Worm (Caenorhabditis elegans): Measurements from ENCODE around the gene Y39B6A.5.

Gene Y39B6A.5

ce11 chrV:19149057-19149456 lies 9.6 kb downstream of the Y39B6A.5 start, which contains the start of gene Y39B6A.7:
TSS of gene Y39B6A.7 (minus strand) at chrV:19149157.
- no peak for TF ChIP-seq nhr-12 (tag; optimal IDR thresholded peaks at IDR 0.05)
- no peak for TF ChIP-seq mep-1 (tag; optimal IDR thresholded peaks at IDR 0.05)
- no peak for TF ChIP-seq nhr-76 (tag; optimal IDR thresholded peaks at IDR 0.05)
- no peak for TF ChIP-seq nhr-237 (tag; optimal IDR thresholded peaks at IDR 0.05)
- TF ChIP-seq blmp-1 (tag; optimal IDR thresholded peaks at IDR 0.05), result no peak
- TF ChIP-seq unc-120 (tag; optimal IDR thresholded peaks at IDR 0.05; ENCODE audit: poor library complexity, severe bottlenecking), result no peak
- no peak for TF ChIP-seq pha-4 (tag; optimal IDR thresholded peaks at IDR 0.05)
- no peak for TF ChIP-seq lin-13 (tag; optimal IDR thresholded peaks at IDR 0.05)
- no peak for TF ChIP-seq cnd-1 (tag; optimal IDR thresholded peaks at IDR 0.05)

- TF ChIP-seq ceh-43 (GFP tag; optimal IDR thresholded peaks at IDR 0.05), result no peak
- peak; percentile 13 for TF ChIP-seq drap-1 (GFP tag; optimal IDR thresholded peaks at IDR 0.05)
- no peak for TF ChIP-seq nhr-2 (tag; optimal IDR thresholded peaks at IDR 0.05)
Observed at ce11 chrV:19148350-19148749, 10.3 kb downstream of the Y39B6A.5 start.

- TF ChIP-seq ces-1 (GFP tag; optimal IDR thresholded peaks at IDR 0.05) (no peak), pha-4 (tag; optimal IDR thresholded peaks at IDR 0.05) (no peak), bed-3 (GFP tag; optimal IDR thresholded peaks at IDR 0.05) (no peak), unc-39 (tag; optimal IDR thresholded peaks at IDR 0.05) (no peak), ceh-43 (GFP tag; optimal IDR thresholded peaks at IDR 0.05) (no peak), lsy-2 (tag; optimal IDR thresholded peaks at IDR 0.05) (no peak), lin-13 (tag; optimal IDR thresholded peaks at IDR 0.05) (no peak), cnd-1 (tag; optimal IDR thresholded peaks at IDR 0.05) (no peak), nhr-28 (tag; optimal IDR thresholded peaks at IDR 0.05) (no peak), ceh-39 (tag; optimal IDR thresholded peaks at IDR 0.05) (no peak), nhr-2 (tag; optimal IDR thresholded peaks at IDR 0.05) (no peak), nhr-237 (tag; optimal IDR thresholded peaks at IDR 0.05) (no peak), ztf-11 (tag; optimal IDR thresholded peaks at IDR 0.05) (no peak), ceh-83 (GFP tag; optimal IDR thresholded peaks at IDR 0.05) (no peak), nhr-76 (tag; optimal IDR thresholded peaks at IDR 0.05) (no peak), snpc-4 (tag; optimal IDR thresholded peaks at IDR 0.05) (no peak)
Observed at ce11 chrV:19142595-19142994, 16.1 kb downstream of the Y39B6A.5 start.

- TF ChIP-seq ceh-43 (GFP tag; optimal IDR thresholded peaks at IDR 0.05) (no peak), ztf-11 (tag; optimal IDR thresholded peaks at IDR 0.05) (no peak), snpc-4 (tag; optimal IDR thresholded peaks at IDR 0.05) (no peak), mep-1 (tag; optimal IDR thresholded peaks at IDR 0.05) (no peak), nhr-237 (tag; optimal IDR thresholded peaks at IDR 0.05) (no peak), nhr-12 (tag; optimal IDR thresholded peaks at IDR 0.05) (no peak), ceh-83 (GFP tag; optimal IDR thresholded peaks at IDR 0.05) (no peak), bed-3 (GFP tag; optimal IDR thresholded peaks at IDR 0.05) (no peak), mls-2 (tag; optimal IDR thresholded peaks at IDR 0.05) (no peak), zip-8 (tag; optimal IDR thresholded peaks at IDR 0.05) (no peak)
Observed at ce11 chrV:19140495-19140894, 18.2 kb downstream of the Y39B6A.5 start, which contains the start of gene cpg-23. TSS of gene cpg-23 (plus strand) at chrV:19140795.

ce11 chrV:19136206-19136605 lies 22.5 kb downstream of the Y39B6A.5 start, which contains the start of gene Y39B6A.9:
TSS of gene Y39B6A.9 (plus strand) at chrV:19136506.
- no peak for TF ChIP-seq lin-32 (GFP tag; optimal IDR thresholded peaks at IDR 0.05)
- no peak for TF ChIP-seq unc-39 (tag; optimal IDR thresholded peaks at IDR 0.05)
- no peak for TF ChIP-seq flh-1 (GFP tag; optimal IDR thresholded peaks at IDR 0.05)
- TF ChIP-seq elt-1 (tag; optimal IDR thresholded peaks at IDR 0.05; ENCODE audit: borderline replicate concordance, insufficient read depth), result no peak
- TF ChIP-seq nhr-237 (tag; optimal IDR thresholded peaks at IDR 0.05), result no peak
- no peak for TF ChIP-seq ztf-11 (tag; optimal IDR thresholded peaks at IDR 0.05)

- TF ChIP-seq elt-3 (tag; optimal IDR thresholded peaks at IDR 0.05) (no peak), lsy-2 (tag; optimal IDR thresholded peaks at IDR 0.05) (no peak), unc-120 (tag; optimal IDR thresholded peaks at IDR 0.05; ENCODE audit: poor library complexity, severe bottlenecking) (no peak), nhr-2 (tag; optimal IDR thresholded peaks at IDR 0.05) (no peak), ces-1 (GFP tag; optimal IDR thresholded peaks at IDR 0.05) (no peak), mab-5 (tag; optimal IDR thresholded peaks at IDR 0.05) (no peak), sptf-1 (tag; optimal IDR thresholded peaks at IDR 0.05) (no peak), ceh-43 (GFP tag; optimal IDR thresholded peaks at IDR 0.05) (no peak)
Observed at ce11 chrV:19133507-19133906, 25.2 kb downstream of the Y39B6A.5 start, which contains the start of gene Y39B6A.10. TSS of gene Y39B6A.10 (minus strand) at chrV:19133607.
